Worm (Caenorhabditis elegans) whole organism, L4/young adult: ENCODE results near the gene eat-20.

Experiments used
- W03F9.2 ChIP-seq: fragments of 150-350 bp; optimal IDR thresholded peaks from 2 replicates; lab custom pipeline; 2014; ENCODE audit warnings: missing biosample characterization, missing genetic modification characterization
- him-1 ChIP-seq: sonication (generic microtip); optimal IDR thresholded peaks from 2 replicates; lab custom pipeline; 2016; ENCODE audit warnings: missing genotype, missing genetic modification reagents, missing genetic modification characterization, missing compliant biosample characterization

ce11 chrX:15535190-15535636 is 25.4 kb downstream of the eat-20 start:
- TF ChIP-seq W03F9.2 (tag; lab: Kevin White, UChicago) (no peak), him-1 (peak; percentile 72)
